Worm (Caenorhabditis elegans): ENCODE measurements around the gene C55A6.1.

- TF ChIP-seq him-1 (tag; optimal IDR thresholded peaks at IDR 0.05) (no peak), W03F9.2 (tag; optimal IDR thresholded peaks at IDR 0.05) (no peak), dao-5 (tag; optimal IDR thresholded peaks at IDR 0.05) (no peak)
Observed at ce11 chrV:11532535-11532853, 27.7 kb upstream of the C55A6.1 start.

All from whole organism, L4/young adult.